Worm (Caenorhabditis elegans): ENCODE measurements around the gene C27A7.5.

DNA sequence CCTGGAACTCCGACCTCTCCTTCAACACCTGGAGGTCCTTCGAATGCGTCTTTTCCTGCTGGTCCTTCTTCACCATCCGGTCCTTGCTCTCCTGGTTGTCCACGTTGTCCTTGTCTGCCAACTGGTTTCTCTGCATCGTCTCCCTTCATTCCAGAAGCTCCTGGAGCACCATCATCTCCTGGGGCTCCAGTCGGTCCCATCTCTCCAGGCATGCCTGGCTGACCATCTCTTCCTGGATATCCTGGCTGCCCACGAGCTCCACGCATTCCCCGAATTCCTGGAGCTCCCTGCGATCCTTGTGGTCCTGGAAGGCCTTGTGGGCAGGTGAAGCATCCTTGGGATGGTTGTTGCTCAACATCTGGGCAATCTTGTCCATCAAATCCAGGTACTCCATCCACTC, 35.6 kb upstream of the C27A7.5 start:
- no peak for TF ChIP-seq him-1 (tag; optimal IDR thresholded peaks at IDR 0.05)
- no peak for TF ChIP-seq dao-5 (tag; optimal IDR thresholded peaks at IDR 0.05)
